Worm (Caenorhabditis elegans) whole organism, mixed stage, embryonic: Measurements from ENCODE around the gene rpl-33.

Source experiments
- M03D4.4 ChIP-seq: sonication (generic microtip); optimal IDR thresholded peaks from 2 replicates; lab custom pipeline; 2017; ENCODE audit warnings: mild to moderate bottlenecking, missing genetic modification characterization, missing compliant biosample characterization
- blmp-1 ChIP-seq: fragments of 150-350 bp; optimal IDR thresholded peaks from 2 replicates; lab custom pipeline; 2014; ENCODE audit warnings: missing biosample characterization, missing genetic modification characterization
- ceh-43 ChIP-seq: fragments of 200-800 bp; sonication (Bioruptor generic); optimal IDR thresholded peaks from 2 replicates; lab custom pipeline; 2018; ENCODE audit warnings: mild to moderate bottlenecking, missing genetic modification characterization, moderate library complexity, missing compliant biosample characterization
- ceh-83 ChIP-seq: fragments of 200-800 bp; sonication (Bioruptor generic); optimal IDR thresholded peaks from 2 replicates; lab custom pipeline; 2018; ENCODE audit warnings: mild to moderate bottlenecking, missing genetic modification characterization, missing compliant biosample characterization
- ces-1 ChIP-seq: fragments of 150-350 bp; optimal IDR thresholded peaks from 2 replicates; lab custom pipeline; 2014; ENCODE audit warnings: missing biosample characterization, missing genetic modification reagents, missing genetic modification characterization
- drap-1 ChIP-seq: fragments of 200-800 bp; sonication (Bioruptor generic); optimal IDR thresholded peaks from 3 replicates; lab custom pipeline; 2018; ENCODE audit warnings: mild to moderate bottlenecking, missing genetic modification characterization, missing compliant biosample characterization
- elt-1 ChIP-seq: sonication (generic microtip); optimal IDR thresholded peaks from 2 replicates; lab custom pipeline; 2017; ENCODE audit warnings: missing genetic modification characterization, mild to moderate bottlenecking, missing compliant biosample characterization, antibody characterized with exemption, moderate library complexity, borderline replicate concordance; ENCODE audit not compliant: insufficient read depth
- elt-3 ChIP-seq: fragments of 150-350 bp; optimal IDR thresholded peaks from 2 replicates; lab custom pipeline; 2014; ENCODE audit warnings: missing biosample characterization, missing genetic modification characterization
- flh-1 ChIP-seq: fragments of 200-800 bp; sonication (Bioruptor generic); optimal IDR thresholded peaks from 2 replicates; lab custom pipeline; 2018; ENCODE audit warnings: mild to moderate bottlenecking, missing genetic modification characterization, moderate library complexity, missing compliant biosample characterization
- ham-2 ChIP-seq: fragments of 200-800 bp; sonication (Bioruptor generic); optimal IDR thresholded peaks from 2 replicates; lab custom pipeline; 2018; ENCODE audit warnings: mild to moderate bottlenecking, missing genetic modification characterization, missing compliant biosample characterization
- hlh-1 ChIP-seq: fragments of 150-350 bp; optimal IDR thresholded peaks from 2 replicates; lab custom pipeline; 2014; ENCODE audit warnings: missing biosample characterization, missing genetic modification reagents, missing genetic modification characterization
- lin-13 ChIP-seq: fragments of 150-350 bp; optimal IDR thresholded peaks from 2 replicates; lab custom pipeline; 2014; ENCODE audit warnings: missing biosample characterization, missing genetic modification characterization
- lin-32 ChIP-seq: fragments of 200-800 bp; sonication (Bioruptor generic); optimal IDR thresholded peaks from 2 replicates; lab custom pipeline; 2018; ENCODE audit warnings: mild to moderate bottlenecking, missing genetic modification characterization, missing compliant biosample characterization
- lsy-2 ChIP-seq: fragments of 150-350 bp; optimal IDR thresholded peaks from 2 replicates; lab custom pipeline; 2014; ENCODE audit warnings: missing biosample characterization, missing genetic modification characterization
- mab-5 ChIP-seq: fragments of 150-350 bp; optimal IDR thresholded peaks from 2 replicates; lab custom pipeline; 2014; ENCODE audit warnings: missing biosample characterization, missing genetic modification characterization
- mep-1 ChIP-seq: fragments of 150-350 bp; optimal IDR thresholded peaks from 2 replicates; lab custom pipeline; 2017; ENCODE audit warnings: missing biosample characterization, missing genetic modification reagents, missing genetic modification characterization, inconsistent platforms
- mls-2 ChIP-seq: sonication (generic microtip); optimal IDR thresholded peaks from 2 replicates; lab custom pipeline; 2016; ENCODE audit warnings: mild to moderate bottlenecking, missing genetic modification characterization, moderate library complexity, missing compliant biosample characterization
- nhr-12 ChIP-seq: fragments of 150-350 bp; optimal IDR thresholded peaks from 2 replicates; lab custom pipeline; 2014; ENCODE audit warnings: missing biosample characterization, missing genetic modification characterization
- nhr-2 ChIP-seq: fragments of 150-350 bp; optimal IDR thresholded peaks from 2 replicates; lab custom pipeline; 2014; ENCODE audit warnings: missing biosample characterization, missing genetic modification characterization
- nhr-237 ChIP-seq: fragments of 150-350 bp; optimal IDR thresholded peaks from 2 replicates; lab custom pipeline; 2014; ENCODE audit warnings: missing biosample characterization, missing genetic modification characterization
- pha-4 ChIP-seq: fragments of 150-350 bp; optimal IDR thresholded peaks from 2 replicates; lab custom pipeline; 2018; ENCODE audit warnings: missing biosample characterization, missing genetic modification reagents, missing genetic modification characterization
- sem-2 ChIP-seq: fragments of 200-800 bp; sonication (Bioruptor generic); optimal IDR thresholded peaks from 2 replicates; lab custom pipeline; 2018; ENCODE audit warnings: mild to moderate bottlenecking, missing genetic modification characterization, missing compliant biosample characterization
- snpc-4 ChIP-seq: fragments of 150-350 bp; optimal IDR thresholded peaks from 2 replicates; lab custom pipeline; 2014; ENCODE audit warnings: missing biosample characterization, missing genetic modification characterization
- tbx-8 ChIP-seq: fragments of 200-800 bp; sonication (Bioruptor generic); optimal IDR thresholded peaks from 2 replicates; lab custom pipeline; 2018; ENCODE audit warnings: mild to moderate bottlenecking, missing genetic modification characterization, moderate library complexity, missing compliant biosample characterization
- unc-120 ChIP-seq: sonication (generic microtip); optimal IDR thresholded peaks from 2 replicates; lab custom pipeline; 2017; ENCODE audit warnings: missing genetic modification characterization, missing compliant biosample characterization; ENCODE audit not compliant: poor library complexity, severe bottlenecking
- unc-39 ChIP-seq: fragments of 150-350 bp; optimal IDR thresholded peaks from 2 replicates; lab custom pipeline; 2014; ENCODE audit warnings: missing biosample characterization, missing genetic modification characterization
- unc-62 ChIP-seq: fragments of 150-350 bp; optimal IDR thresholded peaks from 2 replicates; lab custom pipeline; 2014; ENCODE audit warnings: missing biosample characterization, missing genetic modification reagents, missing genetic modification characterization
- ztf-11 ChIP-seq: fragments of 150-350 bp; optimal IDR thresholded peaks from 2 replicates; lab custom pipeline; 2014; ENCODE audit warnings: missing biosample characterization, missing genetic modification characterization

Gene rpl-33

DNA sequence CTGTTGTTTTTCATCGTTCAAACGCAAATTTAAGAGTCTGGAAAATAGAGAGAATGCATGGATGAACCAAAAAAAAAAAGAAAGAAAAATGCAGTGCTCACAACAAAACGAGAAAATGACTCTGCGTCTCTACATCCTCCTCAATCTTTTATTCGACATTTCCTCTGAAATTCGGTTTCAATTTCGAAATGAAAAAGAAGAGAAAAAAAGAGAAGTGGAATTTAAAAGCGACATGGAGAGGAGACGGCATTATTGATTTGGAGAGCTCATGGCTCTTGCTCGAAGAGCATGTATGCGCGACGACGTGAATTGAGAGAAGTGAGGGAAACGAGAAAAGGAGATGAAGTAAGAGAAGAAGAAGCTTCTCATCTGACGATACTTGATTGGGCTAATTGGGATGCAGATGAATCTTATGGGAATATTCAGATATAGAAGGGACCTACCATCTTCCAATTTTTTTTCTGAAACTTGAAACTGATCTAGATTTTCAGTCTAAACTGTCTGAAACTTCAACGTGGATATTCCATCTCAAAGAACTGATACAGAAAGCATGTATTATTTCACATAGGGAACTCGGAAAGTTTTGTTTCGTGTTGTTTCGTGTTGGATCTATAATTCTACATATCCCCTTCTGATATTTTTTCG is 5.8 kb downstream of the rpl-33 start:
- TF ChIP-seq hlh-1 (tag; lab: Kevin White, UChicago) = no peak
- no peak for TF ChIP-seq mab-5 (tag; lab: Kevin White, UChicago)
- TF ChIP-seq blmp-1 (tag; lab: Kevin White, UChicago) = no peak
- peak; percentile 59 for TF ChIP-seq ces-1 (GFP tag; lab: Kevin White, UChicago)

DNA sequence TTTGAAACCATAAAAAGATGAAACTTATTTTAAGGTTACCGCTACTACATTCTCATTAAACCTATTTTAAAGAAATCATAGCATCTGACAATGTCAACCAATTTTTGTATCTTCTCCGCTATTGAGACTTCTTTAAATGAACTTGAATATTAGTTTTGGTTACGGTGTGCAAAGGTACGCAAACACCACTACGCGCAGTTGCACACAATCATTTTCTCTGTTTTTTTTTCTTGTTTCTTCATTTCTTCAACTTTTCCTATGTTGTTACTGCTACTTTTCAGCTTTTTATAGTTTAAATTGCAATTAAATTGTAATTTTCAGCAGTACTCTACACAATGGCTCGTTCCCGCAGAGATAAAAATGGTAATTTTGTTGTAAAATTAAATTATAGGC is 6.3 kb downstream of the rpl-33 start, which contains the start of gene F10E7.5:
F10E7.5 (plus strand) TSS at position 322 of the 393 bp plus-strand sequence.
- peak; percentile 22 for TF ChIP-seq unc-120
- TF ChIP-seq lin-13 = peak; percentile 57
- peak; percentile 37 for TF ChIP-seq nhr-237 (tag; lab: Kevin White, UChicago)
- TF ChIP-seq ceh-83 (GFP tag; lab: Kevin White, UChicago) = peak; percentile 14
- TF ChIP-seq unc-62 = peak; percentile 3
- TF ChIP-seq hlh-1 (tag; lab: Kevin White, UChicago) = no peak
- TF ChIP-seq drap-1 (GFP tag; lab: Kevin White, UChicago) = no peak
- no peak for TF ChIP-seq elt-3
- TF ChIP-seq lsy-2 (tag; lab: Kevin White, UChicago) = peak; percentile 98
- peak; percentile 24 for TF ChIP-seq mep-1 (tag; lab: Kevin White, UChicago)

DNA sequence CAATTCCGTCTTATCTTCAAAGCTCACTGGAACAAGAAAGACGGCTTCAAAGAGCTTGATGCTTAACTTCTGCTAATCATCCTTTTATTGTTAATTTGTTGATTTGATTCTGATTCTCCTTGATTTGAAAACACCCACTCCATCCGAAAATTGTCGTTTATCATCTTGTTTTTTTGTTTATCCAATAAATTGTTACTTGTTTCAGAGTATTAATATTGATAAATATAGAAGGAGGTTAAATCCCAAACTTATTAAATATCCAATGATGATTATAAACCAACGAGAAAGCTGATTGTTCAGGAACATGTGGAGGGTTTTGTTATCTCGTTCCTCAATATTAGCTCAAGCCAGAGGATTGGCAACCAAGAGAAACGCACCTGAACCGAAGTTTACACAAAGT is 7.4 kb downstream of the rpl-33 start, which contains the start of gene F10E7.6:
F10E7.6 (plus strand) TSS at position 301 of the 400 bp plus-strand sequence.
- TF ChIP-seq ztf-11 (no peak), unc-39 (tag; lab: Kevin White, UChicago) (no peak), pha-4 (tag; lab: Kevin White, UChicago) (no peak), mab-5 (tag; lab: Kevin White, UChicago) (no peak), ces-1 (GFP tag; lab: Kevin White, UChicago) (no peak)

DNA sequence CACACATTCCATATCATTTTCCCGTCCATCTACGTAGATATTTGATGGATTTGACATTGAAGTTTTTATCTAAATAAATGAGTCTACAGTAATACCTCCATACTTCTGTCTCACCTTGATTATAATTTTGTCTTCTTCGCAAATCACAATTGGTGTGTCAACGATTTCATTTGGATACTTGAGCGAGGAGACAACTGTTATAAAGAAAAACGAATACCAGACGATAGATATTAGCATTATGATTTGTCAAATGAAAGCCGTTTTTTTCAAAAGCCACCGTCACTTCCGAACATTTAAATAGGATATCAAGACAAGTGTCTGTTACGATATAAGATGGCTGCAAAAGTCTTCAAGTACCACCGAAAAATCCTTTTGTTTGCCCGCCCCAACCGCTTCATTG is 10.3 kb downstream of the rpl-33 start, which contains the start of gene cutl-5:
cutl-5 (minus strand) TSS at position 269 of the 400 bp plus-strand sequence.
- TF ChIP-seq ham-2 (GFP tag; lab: Kevin White, UChicago) = no peak
- TF ChIP-seq nhr-237 (tag; lab: Kevin White, UChicago) = no peak
- TF ChIP-seq ceh-43 (GFP tag; lab: Kevin White, UChicago) = no peak
- TF ChIP-seq lsy-2 (tag; lab: Kevin White, UChicago) = no peak
- TF ChIP-seq unc-62 = no peak
- TF ChIP-seq lin-13 = no peak
- no peak for TF ChIP-seq elt-1
- TF ChIP-seq nhr-12 (tag; lab: Kevin White, UChicago) = no peak
- no peak for TF ChIP-seq mls-2 (tag; lab: Kevin White, UChicago)
- no peak for TF ChIP-seq ces-1 (GFP tag; lab: Kevin White, UChicago)
- no peak for TF ChIP-seq elt-3
- no peak for TF ChIP-seq unc-39 (tag; lab: Kevin White, UChicago)
- no peak for TF ChIP-seq flh-1 (GFP tag; lab: Kevin White, UChicago)
- TF ChIP-seq nhr-2 (tag; lab: Kevin White, UChicago) = no peak
- no peak for TF ChIP-seq sem-2 (GFP tag; lab: Kevin White, UChicago)
- no peak for TF ChIP-seq snpc-4

DNA sequence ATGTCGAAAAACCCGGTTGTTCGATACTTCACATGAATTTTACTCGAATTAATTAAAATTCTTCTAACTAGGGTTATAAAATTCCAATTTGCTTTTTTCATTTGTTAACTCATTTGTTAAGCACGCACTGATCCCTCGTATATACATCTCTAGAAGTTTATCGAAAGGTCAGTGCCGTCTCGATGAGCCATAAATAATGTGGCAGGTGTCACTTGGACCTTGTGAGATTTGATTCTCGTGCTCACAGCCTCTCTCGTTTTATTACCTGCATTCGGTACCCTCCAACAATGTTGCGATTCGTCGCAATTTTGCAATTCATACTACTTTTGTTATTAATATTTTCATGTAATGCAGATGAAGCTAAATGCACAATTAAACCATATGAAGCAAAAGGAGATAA is 11.0 kb downstream of the rpl-33 start, which contains the start of gene spon-1:
spon-1 (plus strand) TSS at position 208 of the 400 bp plus-strand sequence.
- peak; percentile 54 for TF ChIP-seq unc-62
- no peak for TF ChIP-seq lin-32
- no peak for TF ChIP-seq M03D4.4
- TF ChIP-seq hlh-1 (tag; lab: Kevin White, UChicago) = peak; percentile 73
- TF ChIP-seq unc-120 = peak; percentile 14
- no peak for TF ChIP-seq mls-2 (tag; lab: Kevin White, UChicago)
- TF ChIP-seq nhr-2 (tag; lab: Kevin White, UChicago) = peak; percentile 46
- TF ChIP-seq nhr-12 (tag; lab: Kevin White, UChicago) = no peak
- TF ChIP-seq mep-1 (tag; lab: Kevin White, UChicago) = no peak

DNA sequence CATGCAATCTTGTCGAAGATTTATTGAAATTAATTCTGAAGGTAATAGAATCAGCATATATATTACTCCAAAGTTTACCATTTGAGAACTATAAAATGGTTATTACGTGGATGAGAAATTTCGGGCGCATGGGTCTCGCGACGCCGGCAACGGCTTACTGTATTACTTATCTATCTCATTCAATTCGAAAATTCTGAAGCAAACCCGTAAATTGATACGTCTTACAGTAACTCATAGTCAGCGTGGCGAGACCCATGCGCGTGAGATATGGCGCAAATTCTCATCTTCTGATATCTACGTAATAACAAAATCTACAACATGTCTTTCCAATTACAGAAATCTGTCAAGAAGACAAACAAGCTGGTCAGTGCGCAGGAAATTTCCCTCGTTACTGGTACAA is 14.2 kb downstream of the rpl-33 start:
- TF ChIP-seq ham-2 (GFP tag; lab: Kevin White, UChicago) (no peak), nhr-12 (tag; lab: Kevin White, UChicago) (no peak), hlh-1 (tag; lab: Kevin White, UChicago) (no peak), flh-1 (GFP tag; lab: Kevin White, UChicago) (no peak), ceh-43 (GFP tag; lab: Kevin White, UChicago) (no peak), nhr-2 (tag; lab: Kevin White, UChicago) (no peak), tbx-8 (GFP tag; lab: Kevin White, UChicago) (no peak), lsy-2 (tag; lab: Kevin White, UChicago) (no peak), mls-2 (tag; lab: Kevin White, UChicago) (no peak), pha-4 (tag; lab: Kevin White, UChicago) (no peak), nhr-237 (tag; lab: Kevin White, UChicago) (no peak), mab-5 (tag; lab: Kevin White, UChicago) (no peak), unc-62 (no peak)
